Worm (Caenorhabditis elegans) whole organism, late embryonic: ENCODE data around the gene T04B2.7.

ENCODE experiments used
- C08G9.2 ChIP-seq: sonication (generic microtip); optimal IDR thresholded peaks from 2 replicates; lab custom pipeline; 2016; ENCODE audit warnings: mild to moderate bottlenecking, missing genetic modification characterization, moderate library complexity, missing compliant biosample characterization
- C38D4.7 ChIP-seq: fragments of 200-800 bp; sonication (Bioruptor generic); optimal IDR thresholded peaks from 2 replicates; lab custom pipeline; 2018; ENCODE audit warnings: mild to moderate bottlenecking, missing genetic modification characterization, moderate library complexity, missing compliant biosample characterization
- K02D7.2 ChIP-seq: sonication (generic microtip); optimal IDR thresholded peaks from 2 replicates; lab custom pipeline; 2017; ENCODE audit warnings: mild to moderate bottlenecking, missing genetic modification characterization, missing compliant biosample characterization
- ahr-1 ChIP-seq: sonication (generic microtip); optimal IDR thresholded peaks from 2 replicates; lab custom pipeline; 2016; ENCODE audit warnings: missing genetic modification characterization, missing compliant biosample characterization
- ama-1 ChIP-seq: fragments of 150-350 bp; optimal IDR thresholded peaks from 2 replicates; lab custom pipeline; 2014
- ceh-19 ChIP-seq: fragments of 200-800 bp; sonication (Bioruptor generic); optimal IDR thresholded peaks from 2 replicates; lab custom pipeline; 2018; ENCODE audit warnings: mild to moderate bottlenecking, missing genetic modification characterization, missing compliant biosample characterization
- ceh-30 ChIP-seq: fragments of 150-350 bp; optimal IDR thresholded peaks from 2 replicates; lab custom pipeline; 2014; ENCODE audit warnings: missing biosample characterization, missing genetic modification characterization
- ceh-31 ChIP-seq: sonication (generic microtip); optimal IDR thresholded peaks from 2 replicates; lab custom pipeline; 2016; ENCODE audit warnings: missing genetic modification characterization, missing compliant biosample characterization
- dmd-4 ChIP-seq: sonication (generic microtip); optimal IDR thresholded peaks from 2 replicates; lab custom pipeline; 2016; ENCODE audit warnings: borderline replicate concordance, missing genetic modification characterization, missing compliant biosample characterization
- dve-1 ChIP-seq: sonication (generic microtip); optimal IDR thresholded peaks from 2 replicates; lab custom pipeline; 2017; ENCODE audit warnings: antibody characterized with exemption, mild to moderate bottlenecking, missing genetic modification characterization, missing compliant biosample characterization
- elt-2 ChIP-seq: sonication (generic microtip); optimal IDR thresholded peaks from 2 replicates; lab custom pipeline; 2016; ENCODE audit warnings: missing genetic modification reagents, missing genetic modification characterization, missing compliant biosample characterization
- ets-4 ChIP-seq: sonication (generic microtip); optimal IDR thresholded peaks from 2 replicates; lab custom pipeline; 2016; ENCODE audit warnings: missing genetic modification characterization, missing compliant biosample characterization
- eyg-1 ChIP-seq: sonication (generic microtip); optimal IDR thresholded peaks from 2 replicates; lab custom pipeline; 2016; ENCODE audit warnings: missing genotype, missing genetic modification characterization, missing compliant biosample characterization
- fkh-6 ChIP-seq: sonication (generic microtip); optimal IDR thresholded peaks from 2 replicates; lab custom pipeline; 2016; ENCODE audit warnings: missing genetic modification characterization, missing compliant biosample characterization
- hlh-15 ChIP-seq: sonication (generic microtip); optimal IDR thresholded peaks from 2 replicates; lab custom pipeline; 2016; ENCODE audit warnings: missing genetic modification characterization, missing compliant biosample characterization
- hlh-30 ChIP-seq: sonication (generic microtip); optimal IDR thresholded peaks from 2 replicates; lab custom pipeline; 2017; ENCODE audit warnings: antibody characterized with exemption, missing genetic modification characterization, missing compliant biosample characterization; ENCODE audit not compliant: insufficient read depth
- hlh-6 ChIP-seq: sonication (generic microtip); optimal IDR thresholded peaks from 2 replicates; lab custom pipeline; 2016; ENCODE audit warnings: missing genotype, missing genetic modification characterization, missing compliant biosample characterization
- lim-6 ChIP-seq: sonication (generic microtip); optimal IDR thresholded peaks from 2 replicates; lab custom pipeline; 2016; ENCODE audit warnings: missing genetic modification characterization, missing compliant biosample characterization
- lin-11 ChIP-seq: fragments of 200-800 bp; sonication (Bioruptor generic); optimal IDR thresholded peaks from 2 replicates; lab custom pipeline; 2018; ENCODE audit warnings: mild to moderate bottlenecking, missing genetic modification characterization, missing compliant biosample characterization
- madf-2 ChIP-seq: sonication (generic microtip); optimal IDR thresholded peaks from 2 replicates; lab custom pipeline; 2017; ENCODE audit warnings: missing genetic modification characterization, missing compliant biosample characterization
- mec-3 ChIP-seq: sonication (generic microtip); optimal IDR thresholded peaks from 2 replicates; lab custom pipeline; 2016; ENCODE audit warnings: borderline replicate concordance, missing genetic modification characterization, missing compliant biosample characterization
- nhr-232 ChIP-seq: sonication (generic microtip); optimal IDR thresholded peaks from 2 replicates; lab custom pipeline; 2016; ENCODE audit warnings: missing genetic modification characterization, missing compliant biosample characterization
- pag-3 ChIP-seq: sonication (generic microtip); optimal IDR thresholded peaks from 2 replicates; lab custom pipeline; 2016; ENCODE audit warnings: missing compliant biosample characterization, missing genetic modification characterization, borderline replicate concordance
- pha-4 ChIP-seq: fragments of 150-350 bp; optimal IDR thresholded peaks from 2 replicates; lab custom pipeline; 2018; ENCODE audit warnings: missing biosample characterization, missing genetic modification reagents, missing genetic modification characterization
- pqm-1 ChIP-seq: sonication (generic microtip); optimal IDR thresholded peaks from 2 replicates; lab custom pipeline; 2016; ENCODE audit warnings: missing genetic modification characterization, missing compliant biosample characterization
- ref-2 ChIP-seq: sonication (generic microtip); optimal IDR thresholded peaks from 2 replicates; lab custom pipeline; 2016; ENCODE audit warnings: missing genetic modification characterization, missing compliant biosample characterization
- sdc-2 ChIP-seq: sonication (generic microtip); optimal IDR thresholded peaks from 2 replicates; lab custom pipeline; 2016; ENCODE audit warnings: missing genotype, missing genetic modification characterization, missing compliant biosample characterization
- sox-2 ChIP-seq: fragments of 200-800 bp; sonication (Bioruptor generic); IDR thresholded peaks from 2 replicates; pipeline ENCODE4 v1.3.6; 2022; ENCODE audit warnings: missing genetic modification reagents, missing genetic modification characterization, missing compliant biosample characterization
- ttx-3 ChIP-seq: sonication (generic microtip); optimal IDR thresholded peaks from 2 replicates; lab custom pipeline; 2016; ENCODE audit warnings: missing genetic modification reagents, missing genetic modification characterization, missing compliant biosample characterization
- unc-3 ChIP-seq, 2 experiments: fragments of 200-800 bp in 1 of 2; sonication (Bioruptor generic) in 1 of 2; sonication (generic microtip) in 1 of 2; conservative IDR thresholded peaks in 1 of 2; optimal IDR thresholded peaks in 1 of 2; 2 replicates each; pipeline versions ENCODE4 v1.3.6 to Lab custom; 2016 to 2022; ENCODE audit warnings: missing compliant biosample characterization in 2 of 2, missing genetic modification characterization in 2 of 2, missing genetic modification reagents in 1 of 2
- unc-42 ChIP-seq: sonication (generic microtip); optimal IDR thresholded peaks from 2 replicates; lab custom pipeline; 2016; ENCODE audit warnings: missing genotype, missing genetic modification characterization, missing compliant biosample characterization
- unc-55 ChIP-seq: sonication (generic microtip); optimal IDR thresholded peaks from 2 replicates; lab custom pipeline; 2017; ENCODE audit warnings: missing biosample characterization, missing genetic modification reagents, missing genetic modification characterization

The T04B2.7 gene

DNA sequence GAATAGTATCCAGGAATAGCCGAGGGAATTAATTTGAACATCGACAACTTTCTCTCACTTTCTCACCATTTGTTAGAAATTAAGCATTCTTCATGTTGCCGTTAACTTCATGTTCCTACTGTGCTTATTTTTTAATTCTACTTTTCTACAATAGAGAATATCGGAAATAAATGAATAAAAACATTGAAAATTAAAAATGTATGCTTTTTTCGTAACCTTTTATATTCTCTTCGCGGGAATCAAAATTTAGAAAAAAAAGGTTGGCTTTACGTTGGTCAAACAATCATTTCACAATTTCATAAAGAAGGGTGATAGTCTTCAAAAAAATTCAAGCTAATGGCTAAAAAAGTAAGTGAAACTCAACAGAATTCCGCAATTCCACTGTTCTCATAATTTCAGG is 19.9 kb upstream of the T04B2.7 start, which contains the start of gene W01B6.5:
Gene W01B6.5, plus strand, starts transcription at position 301 of the 400 bp plus-strand sequence.
- TF ChIP-seq elt-2 (no peak), sox-2 (GFP tag; lab: Robert Waterston, UW) (no peak), K02D7.2 (tag; lab: Kevin White, UChicago) (no peak), pqm-1 (tag; lab: Kevin White, UChicago) (no peak), ets-4 (tag; lab: Kevin White, UChicago) (no peak), ceh-31 (no peak)

DNA sequence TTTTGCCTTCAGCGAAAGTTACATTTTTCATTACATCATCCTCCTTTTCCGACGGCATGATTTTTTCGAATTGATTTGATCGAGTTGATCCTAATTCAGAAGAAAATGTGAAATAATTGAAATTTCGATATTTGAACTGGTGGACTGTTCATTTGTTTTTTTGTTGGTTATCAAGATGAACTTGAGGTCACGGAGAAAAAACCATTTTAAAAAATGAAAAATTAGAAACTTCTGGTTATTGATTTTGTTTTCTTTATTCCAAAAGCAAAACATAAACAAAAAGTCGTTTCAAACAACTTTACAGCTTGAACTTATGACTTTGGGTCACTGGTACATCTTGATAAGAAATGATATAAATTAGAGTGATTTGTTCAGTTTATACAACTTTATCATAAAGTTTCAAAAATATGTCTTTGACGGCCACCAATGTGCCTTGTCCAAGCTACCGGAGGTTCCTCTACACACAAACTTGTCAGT is 19.0 kb upstream of the T04B2.7 start, which contains the start of the genes ttbk-4 and W01B6.4:
Gene ttbk-4, minus strand, starts transcription at position 101 of the 477 bp plus-strand sequence.
Gene W01B6.4, plus strand, starts transcription at position 427 of the 477 bp plus-strand sequence.
- no peak for TF ChIP-seq dmd-4 (tag; lab: Kevin White, UChicago)
- TF ChIP-seq unc-55 (GFP tag; lab: Kevin White, UChicago): no peak
- no peak for TF ChIP-seq fkh-6 (tag; lab: Kevin White, UChicago)
- no peak for TF ChIP-seq hlh-6 (tag; lab: Kevin White, UChicago)
- no peak for TF ChIP-seq unc-3 (GFP tag; conservative IDR thresholded peaks at IDR 0.05; lab: Robert Waterston, UW)
- TF ChIP-seq unc-3 (tag; optimal IDR thresholded peaks at IDR 0.05; lab: Kevin White, UChicago): no peak
- no peak for TF ChIP-seq ceh-31
- no peak for TF ChIP-seq hlh-30
- TF ChIP-seq ref-2 (tag; lab: Kevin White, UChicago): no peak
- TF ChIP-seq ttx-3 (tag; lab: Kevin White, UChicago): no peak
- TF ChIP-seq pag-3 (tag; lab: Kevin White, UChicago): no peak
- no peak for TF ChIP-seq lim-6 (tag; lab: Kevin White, UChicago)
- TF ChIP-seq nhr-232 (tag; lab: Kevin White, UChicago): no peak
- no peak for TF ChIP-seq dve-1 (tag; lab: Kevin White, UChicago)
- no peak for TF ChIP-seq madf-2 (tag; lab: Kevin White, UChicago)
- TF ChIP-seq hlh-15 (tag; lab: Kevin White, UChicago): no peak
- no peak for TF ChIP-seq pha-4 (tag; lab: Kevin White, UChicago)
- TF ChIP-seq ceh-30 (tag; lab: Kevin White, UChicago): no peak
- no peak for TF ChIP-seq lin-11 (tag; lab: Kevin White, UChicago)
- no peak for TF ChIP-seq eyg-1
- TF ChIP-seq ahr-1 (tag; lab: Kevin White, UChicago): no peak

DNA sequence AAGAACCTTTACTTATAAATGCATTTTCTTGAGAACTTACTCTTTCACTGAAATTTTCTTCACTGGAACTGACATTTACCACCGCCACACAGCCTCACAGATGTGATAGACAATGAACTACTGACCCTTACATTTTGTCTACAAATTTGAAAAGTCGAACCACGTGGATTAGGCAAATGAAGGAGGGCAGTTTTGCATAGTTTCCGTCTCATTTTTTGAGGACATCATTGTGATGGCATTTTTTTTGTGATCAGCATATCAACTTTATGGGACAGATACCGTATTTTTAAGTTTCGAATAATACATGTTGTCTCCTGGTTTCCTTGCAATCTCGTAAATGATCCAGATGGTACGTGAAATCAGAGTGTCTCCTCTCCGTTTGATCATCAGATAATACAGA is 16.5 kb upstream of the T04B2.7 start, which contains the start of gene W01B6.3:
Gene W01B6.3, minus strand, starts transcription at position 101 of the 400 bp plus-strand sequence.
- TF ChIP-seq ceh-19 (GFP tag; lab: Kevin White, UChicago) (no peak), sdc-2 (no peak), ama-1 (no peak), mec-3 (tag; lab: Kevin White, UChicago) (no peak), hlh-30 (no peak), C08G9.2 (tag; lab: Kevin White, UChicago) (no peak), ref-2 (tag; lab: Kevin White, UChicago) (no peak), hlh-15 (tag; lab: Kevin White, UChicago) (no peak), C38D4.7 (no peak), fkh-6 (tag; lab: Kevin White, UChicago) (no peak)

DNA sequence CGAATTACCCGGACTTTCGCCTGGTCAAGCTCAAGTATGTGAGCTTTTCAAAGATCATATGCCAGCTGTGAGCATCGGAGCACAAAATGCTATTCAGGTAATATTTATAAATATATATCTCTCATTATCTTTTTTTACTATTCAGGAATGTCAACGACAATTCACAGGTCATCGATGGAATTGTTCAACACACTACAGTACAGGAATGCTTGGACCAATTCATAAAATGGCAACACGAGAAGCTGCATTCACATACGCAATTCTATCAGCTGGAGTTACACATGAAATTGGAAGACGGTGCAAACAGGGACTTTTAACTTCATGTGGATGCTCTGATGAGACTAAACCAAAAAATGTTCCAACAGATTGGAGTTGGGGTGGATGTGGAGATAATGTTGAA is 12.2 kb upstream of the T04B2.7 start:
- no peak for TF ChIP-seq ceh-31
- no peak for TF ChIP-seq unc-55 (GFP tag; lab: Kevin White, UChicago)
- TF ChIP-seq dve-1 (tag; lab: Kevin White, UChicago): no peak
- no peak for TF ChIP-seq lim-6 (tag; lab: Kevin White, UChicago)

DNA sequence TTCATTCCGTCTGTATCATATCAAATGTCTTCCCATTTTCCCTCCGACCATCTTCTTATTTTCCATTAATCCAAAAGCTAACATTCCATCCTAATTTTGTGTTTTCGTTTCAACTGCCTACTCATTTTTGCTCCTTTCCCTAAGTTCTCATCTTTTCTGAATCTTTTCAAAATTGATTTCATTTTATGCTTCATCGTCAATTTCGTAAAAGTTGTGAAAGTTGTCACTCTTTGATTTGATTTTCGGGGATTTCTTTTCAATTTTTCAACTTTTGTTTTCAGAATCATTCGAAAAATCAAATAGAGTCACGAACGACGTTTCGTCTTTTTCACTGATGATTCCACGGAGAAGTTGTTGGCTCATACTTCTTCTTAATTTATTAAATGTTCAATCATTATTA is 11.5 kb upstream of the T04B2.7 start, which contains the start of gene cwn-2:
Gene cwn-2, plus strand, starts transcription at position 276 of the 400 bp plus-strand sequence.
- TF ChIP-seq unc-42 (peak; percentile 11), ref-2 (tag; lab: Kevin White, UChicago) (no peak)
